Worm (Caenorhabditis elegans): ENCODE results near the gene H10D18.5.

DNA sequence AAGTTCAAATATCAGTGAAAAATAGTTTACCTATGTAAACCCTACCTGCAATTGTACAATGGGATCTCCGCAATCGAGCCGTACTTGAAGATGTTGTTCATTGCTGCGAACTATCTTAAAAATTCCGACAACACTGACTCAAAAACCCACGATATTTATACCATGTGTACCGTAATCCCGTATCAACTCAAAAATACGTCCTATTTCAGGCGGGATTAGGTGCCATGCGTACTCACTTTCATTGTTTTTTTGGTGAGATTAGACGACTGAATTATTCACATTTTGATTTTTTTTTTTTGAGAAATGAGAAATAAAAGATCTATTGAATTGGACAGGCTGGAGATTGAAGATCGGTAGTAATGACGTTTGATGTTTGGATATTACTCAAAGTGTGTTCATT is 31.1 kb downstream of the H10D18.5 start, which contains the start of gene srt-30:
- TF ChIP-seq npax-4 (tag; optimal IDR thresholded peaks at IDR 0.05) = no peak
- no peak for TF ChIP-seq ceh-2 (tag; optimal IDR thresholded peaks at IDR 0.05)
- TF ChIP-seq fkh-10 (GFP tag; optimal IDR thresholded peaks at IDR 0.05) = no peak
- no peak for TF ChIP-seq tbx-2 (tag; optimal IDR thresholded peaks at IDR 0.05)
- no peak for TF ChIP-seq syd-9 (tag; optimal IDR thresholded peaks at IDR 0.05)
- no peak for TF ChIP-seq K02D7.2 (tag; optimal IDR thresholded peaks at IDR 0.05)
- TF ChIP-seq ceh-18 (tag; optimal IDR thresholded peaks at IDR 0.05) = no peak

Measured in whole organism, late embryonic.